Worm (Caenorhabditis elegans): ENCODE measurements around the gene asp-5.

ce11 chrV:8311210-8311609 lies 39.0 kb downstream of the asp-5 start, which contains the start of gene W02D7.12:
- no peak for TF ChIP-seq nhr-28 (tag; optimal IDR thresholded peaks at IDR 0.05)
- no peak for TF ChIP-seq mab-5 (tag; optimal IDR thresholded peaks at IDR 0.05)
- TF ChIP-seq unc-120 (tag; optimal IDR thresholded peaks at IDR 0.05; ENCODE audit: poor library complexity, severe bottlenecking): no peak
- no peak for TF ChIP-seq unc-62 (GFP tag; optimal IDR thresholded peaks at IDR 0.05)
- no peak for TF ChIP-seq lin-13 (tag; optimal IDR thresholded peaks at IDR 0.05)
- TF ChIP-seq nhr-12 (tag; optimal IDR thresholded peaks at IDR 0.05): no peak
- no peak for TF ChIP-seq unc-39 (tag; optimal IDR thresholded peaks at IDR 0.05)
- TF ChIP-seq ham-2 (GFP tag; optimal IDR thresholded peaks at IDR 0.05): no peak
- TF ChIP-seq mls-2 (tag; optimal IDR thresholded peaks at IDR 0.05): no peak
